Fruit fly (Drosophila melanogaster): ENCODE data around the gene Rga.

Rga gene

dm6 chr3R:5648569-5649476 is 35.9 kb upstream of the Rga start, which contains the start of the genes MTA1-like and Sec23 (continued):
- peak; percentile 32 for TF ChIP-seq Oli (tag; optimal IDR thresholded peaks at IDR 0.05)
- no peak for TF ChIP-seq Gsc (GFP tag; IDR thresholded peaks at IDR 0.05)
- TF ChIP-seq Sox102F (GFP tag; optimal IDR thresholded peaks at IDR 0.05), result no peak
- no peak for TF ChIP-seq CG1647 (GFP tag; optimal IDR thresholded peaks at IDR 0.05)
- TF ChIP-seq CG17328 (GFP tag; IDR thresholded peaks at IDR 0.05), result no peak
- peak; percentile 8 for TF ChIP-seq Fer3 (tag; optimal IDR thresholded peaks at IDR 0.05)
- no peak for TF ChIP-seq CG8089 (GFP tag; optimal IDR thresholded peaks at IDR 0.05)
- TF ChIP-seq Xbp1 (GFP tag; optimal IDR thresholded peaks at IDR 0.05), result peak; percentile 76
- 0 out of 3 replicates have a peak, but pooled peaks have one; percentile 52 for TF ChIP-seq CG34422 (GFP tag; IDR thresholded peaks at IDR 0.05)
- no peak for TF ChIP-seq gt (GFP tag; IDR thresholded peaks at IDR 0.05)
- no peak for TF ChIP-seq CG5953 (GFP tag; IDR thresholded peaks at IDR 0.05)
- peak; percentile 4 for TF ChIP-seq Lhr (GFP tag; optimal IDR thresholded peaks at IDR 0.05)
- no peak for TF ChIP-seq exex (tag; optimal IDR thresholded peaks at IDR 0.05)
- peak; percentile 85 for TF ChIP-seq CG14710 (tag; optimal IDR thresholded peaks at IDR 0.05)
- TF ChIP-seq CG4282 (GFP tag; optimal IDR thresholded peaks at IDR 0.05), result no peak
- peak; percentile 8 for TF ChIP-seq CG13624 (GFP tag; optimal IDR thresholded peaks at IDR 0.05)
- TF ChIP-seq Bteb2 (GFP tag; optimal IDR thresholded peaks at IDR 0.05), result no peak
- TF ChIP-seq sob (GFP tag; IDR thresholded peaks at IDR 0.05), result 0 out of 2 replicates have a peak, but pooled peaks have one; percentile 33
- peak; percentile 85; the same call in 2 of the 3 replicates for TF ChIP-seq zen2 (GFP tag; IDR thresholded peaks at IDR 0.05; ENCODE audit: partially characterized antibody)
- TF ChIP-seq jumu (GFP tag; optimal IDR thresholded peaks at IDR 0.05), result no peak
- peak; percentile 53 for TF ChIP-seq mam (GFP tag; optimal IDR thresholded peaks at IDR 0.05)
- no peak for TF ChIP-seq fru (optimal IDR thresholded peaks at IDR 0.05)
- no peak for TF ChIP-seq eyg (GFP tag; optimal IDR thresholded peaks at IDR 0.05)
- peak; percentile 54 for TF ChIP-seq lbe (GFP tag; optimal IDR thresholded peaks at IDR 0.05)
- peak; percentile 49 for TF ChIP-seq CG15696 (tag; optimal IDR thresholded peaks at IDR 0.05)
- TF ChIP-seq CG15011 (GFP tag; optimal IDR thresholded peaks at IDR 0.05), result no peak
- TF ChIP-seq CG13123 (GFP tag; optimal IDR thresholded peaks at IDR 0.05), result peak; percentile 12
- peak; percentile 36 for TF ChIP-seq CG15514 (GFP tag; optimal IDR thresholded peaks at IDR 0.05)
- TF ChIP-seq CG17186 (GFP tag; optimal IDR thresholded peaks at IDR 0.05), result peak; percentile 59
- TF ChIP-seq gcm2 (GFP tag; optimal IDR thresholded peaks at IDR 0.05), result peak; percentile 47
- peak; percentile 7 for TF ChIP-seq CG6813 (GFP tag; optimal IDR thresholded peaks at IDR 0.05)
- TF ChIP-seq CG31224 (GFP tag; IDR thresholded peaks at IDR 0.05), result peak; percentile 5; the same call in 1 of the 2 replicates
- peak; percentile 67 for TF ChIP-seq Sox100B (GFP tag; optimal IDR thresholded peaks at IDR 0.05)
- no peak for TF ChIP-seq klu (GFP tag; IDR thresholded peaks at IDR 0.05)
- no peak for TF ChIP-seq CG2875 (GFP tag; optimal IDR thresholded peaks at IDR 0.05)
- TF ChIP-seq bsh (GFP tag; optimal IDR thresholded peaks at IDR 0.05), result no peak
- TF ChIP-seq Abd-B (GFP tag; optimal IDR thresholded peaks at IDR 0.05), result peak; percentile 71
- peak; percentile 25 for TF ChIP-seq gsb-n (tag; optimal IDR thresholded peaks at IDR 0.05)
- TF ChIP-seq salm (tag; optimal IDR thresholded peaks at IDR 0.05), result no peak
- no peak for TF ChIP-seq Ada2b (GFP tag; IDR thresholded peaks at IDR 0.05)
- no peak for TF ChIP-seq Asciz (GFP tag; optimal IDR thresholded peaks at IDR 0.05)
- no peak for TF ChIP-seq oc (tag; optimal IDR thresholded peaks at IDR 0.05)
- TF ChIP-seq CG32772 (GFP tag; IDR thresholded peaks at IDR 0.05), result no peak
- peak; percentile 76 for TF ChIP-seq gem (tag; optimal IDR thresholded peaks at IDR 0.05)
- peak; percentile 1 for TF ChIP-seq NC2β (GFP tag; optimal IDR thresholded peaks at IDR 0.05)
- TF ChIP-seq CrebB (tag; optimal IDR thresholded peaks at IDR 0.05), result no peak
- peak; percentile 31 for TF ChIP-seq CG10462 (GFP tag; optimal IDR thresholded peaks at IDR 0.05)
- peak; percentile 22; the same call in 1 of the 2 replicates for TF ChIP-seq MBD-R2 (GFP tag; IDR thresholded peaks at IDR 0.05)

Data from whole organism, embryonic.